Fruit fly (Drosophila melanogaster) whole organism, wandering third instar larva: ENCODE results near the gene Gr64b.

Experiments used
- Abd-B ChIP-seq: fragments of >200 bp; optimal IDR thresholded peaks from 2 replicates; lab custom pipeline; 2017; ENCODE audit warnings: missing biosample characterization, missing genetic modification characterization
- CG32264 ChIP-seq: fragments of 200-800 bp; sonication (Bioruptor generic); optimal IDR thresholded peaks from 2 replicates; lab custom pipeline; 2016; ENCODE audit warnings: missing biosample characterization, missing genetic modification characterization
- CG9705 ChIP-seq: fragments of 200-800 bp; sonication (Bioruptor generic); optimal IDR thresholded peaks from 2 replicates; lab custom pipeline; 2018; ENCODE audit warnings: missing biosample characterization, mild to moderate bottlenecking, missing genetic modification characterization
- CrebA ChIP-seq: fragments of 200-800 bp; sonication (Bioruptor generic); optimal IDR thresholded peaks from 2 replicates; lab custom pipeline; 2016; ENCODE audit warnings: missing biosample characterization, mild to moderate bottlenecking, missing genetic modification characterization, borderline replicate concordance
- Dfd ChIP-seq: fragments of >200 bp; optimal IDR thresholded peaks from 2 replicates; lab custom pipeline; 2017; ENCODE audit warnings: missing biosample characterization, missing genetic modification characterization
- Dif ChIP-seq: fragments of 200-275, 200-300 bp; sonication (Bioruptor generic); optimal IDR thresholded peaks from 2 replicates; lab custom pipeline; 2018; ENCODE audit warnings: missing biosample characterization, missing genetic modification characterization; ENCODE audit not compliant: partially characterized antibody
- GATAd ChIP-seq: sonication (Bioruptor generic); optimal IDR thresholded peaks from 2 replicates; lab custom pipeline; 2016; ENCODE audit warnings: missing biosample characterization, missing genetic modification characterization
- HLH106 ChIP-seq: fragments of 200-800 bp; optimal IDR thresholded peaks from 3 replicates; lab custom pipeline; 2019; ENCODE audit warnings: missing biosample characterization, mild to moderate bottlenecking, missing genetic modification characterization, moderate library complexity
- Hnf4 ChIP-seq: fragments of 200-800 bp; sonication (Bioruptor generic); optimal IDR thresholded peaks from 2 replicates; lab custom pipeline; 2016; ENCODE audit warnings: missing biosample characterization, mild to moderate bottlenecking, missing genetic modification characterization
- Hr78 ChIP-seq: fragments of >200 bp; optimal IDR thresholded peaks from 2 replicates; lab custom pipeline; 2017; ENCODE audit warnings: missing biosample characterization, missing genetic modification characterization
- Hr83 ChIP-seq: fragments of 200-300 bp; sonication (Bioruptor generic); optimal IDR thresholded peaks from 2 replicates; lab custom pipeline; 2016; ENCODE audit warnings: missing biosample characterization, mild to moderate bottlenecking, missing genetic modification characterization, moderate library complexity; ENCODE audit not compliant: poor library complexity, severe bottlenecking
- Jra ChIP-seq: sonication (Bioruptor generic); optimal IDR thresholded peaks from 2 replicates; lab custom pipeline; 2016; ENCODE audit warnings: missing biosample characterization, missing genetic modification characterization
- Mio ChIP-seq: sonication (Bioruptor generic); optimal IDR thresholded peaks from 2 replicates; lab custom pipeline; 2016; ENCODE audit warnings: missing biosample characterization, missing genetic modification characterization
- N ChIP-seq: fragments of >200 bp; optimal IDR thresholded peaks from 2 replicates; lab custom pipeline; 2018; ENCODE audit warnings: missing biosample characterization, missing external identifiers, missing genetic modification characterization
- OdsH ChIP-seq: fragments of 200-800 bp; sonication (Bioruptor generic); optimal IDR thresholded peaks from 2 replicates; lab custom pipeline; 2016; ENCODE audit warnings: missing biosample characterization, mild to moderate bottlenecking, missing genetic modification characterization
- Rel ChIP-seq, 2 experiments: fragments of 200-800 bp; sonication (Bioruptor generic) in 1 of 2; optimal IDR thresholded peaks; 2 replicates in 1 of 2; 3 replicates in 1 of 2; lab custom pipeline; 2016 to 2019; ENCODE audit warnings: mild to moderate bottlenecking in 2 of 2, missing biosample characterization in 2 of 2, missing genetic modification characterization in 2 of 2, moderate library complexity in 1 of 2
- Vsx2 ChIP-seq: fragments of 200-300, 225-300 bp; sonication (Bioruptor generic); optimal IDR thresholded peaks from 2 replicates; lab custom pipeline; 2018; ENCODE audit warnings: missing biosample characterization, missing genetic modification characterization; ENCODE audit not compliant: partially characterized antibody
- br ChIP-seq: fragments of 200-800 bp; sonication (Bioruptor generic); optimal IDR thresholded peaks from 2 replicates; lab custom pipeline; 2016; ENCODE audit warnings: missing biosample characterization, missing genetic modification characterization
- brk ChIP-seq: fragments of 200-800 bp; sonication (Bioruptor generic); optimal IDR thresholded peaks from 2 replicates; lab custom pipeline; 2016; ENCODE audit warnings: missing biosample characterization, mild to moderate bottlenecking, missing genetic modification characterization
- dl ChIP-seq, 2 experiments: fragments of 175-275, 200-275 bp in 1 of 2; fragments of 200-275 bp in 1 of 2; sonication (Bioruptor generic); optimal IDR thresholded peaks; lab custom pipeline; 2018; ENCODE audit warnings: mild to moderate bottlenecking in 2 of 2, missing biosample characterization in 2 of 2, missing genetic modification characterization in 2 of 2, moderate library complexity in 2 of 2; ENCODE audit not compliant: partially characterized antibody in 2 of 2, insufficient read depth in 1 of 2
- dmrt93B ChIP-seq: fragments of 200-800 bp; sonication (Bioruptor generic); optimal IDR thresholded peaks from 2 replicates; lab custom pipeline; 2018; ENCODE audit warnings: missing biosample characterization, mild to moderate bottlenecking, missing genetic modification characterization
- dsf ChIP-seq: sonication (Bioruptor generic); optimal IDR thresholded peaks from 2 replicates; lab custom pipeline; 2016; ENCODE audit warnings: missing biosample characterization, missing genetic modification characterization, borderline replicate concordance
- ey ChIP-seq: fragments of 200-800 bp; sonication (Bioruptor generic); optimal IDR thresholded peaks from 2 replicates; lab custom pipeline; 2016; ENCODE audit warnings: missing biosample characterization, missing genetic modification characterization
- foxo ChIP-seq, 2 experiments: fragments of 200-800 bp; sonication (Bioruptor generic); optimal IDR thresholded peaks; 2 replicates in 1 of 2; 3 replicates in 1 of 2; lab custom pipeline; 2016 to 2017; ENCODE audit warnings: missing biosample characterization in 2 of 2, missing genetic modification characterization in 2 of 2
- fru ChIP-seq: fragments of 200-800 bp; sonication (Bioruptor generic); optimal IDR thresholded peaks from 3 replicates; lab custom pipeline; 2016; ENCODE audit warnings: missing biosample characterization, mild to moderate bottlenecking, missing genetic modification characterization
- h ChIP-seq: fragments of 200-800 bp; sonication (Bioruptor generic); optimal IDR thresholded peaks from 3 replicates; lab custom pipeline; 2016; ENCODE audit warnings: missing biosample characterization, mild to moderate bottlenecking, missing genetic modification characterization
- jim ChIP-seq: fragments of 175-275, 200-325 bp; sonication (Bioruptor generic); optimal IDR thresholded peaks from 2 replicates; lab custom pipeline; 2016; ENCODE audit warnings: missing biosample characterization, mild to moderate bottlenecking, missing genetic modification characterization
- lola ChIP-seq: fragments of >200 bp; optimal IDR thresholded peaks from 2 replicates; lab custom pipeline; 2017; ENCODE audit warnings: missing biosample characterization, missing genetic modification characterization
- pan ChIP-seq: fragments of >200 bp; optimal IDR thresholded peaks from 2 replicates; lab custom pipeline; 2017
- psq ChIP-seq: fragments of 200-800 bp; sonication (Bioruptor generic); optimal IDR thresholded peaks from 3 replicates; lab custom pipeline; 2017; ENCODE audit warnings: missing biosample characterization, mild to moderate bottlenecking, missing genetic modification characterization, moderate library complexity
- rgr ChIP-seq: fragments of 200-800 bp; sonication (Bioruptor generic); optimal IDR thresholded peaks from 3 replicates; lab custom pipeline; 2016; ENCODE audit warnings: missing biosample characterization, mild to moderate bottlenecking, missing genetic modification characterization
- sage ChIP-seq: fragments of 200-800 bp; sonication (Bioruptor generic); optimal IDR thresholded peaks from 2 replicates; lab custom pipeline; 2016; ENCODE audit warnings: missing biosample characterization, mild to moderate bottlenecking, missing genetic modification characterization
- sv ChIP-seq: fragments of 200-800 bp; sonication (Bioruptor generic); optimal IDR thresholded peaks from 3 replicates; lab custom pipeline; 2016; ENCODE audit warnings: missing biosample characterization, missing genetic modification characterization
- tai ChIP-seq: sonication (Bioruptor generic); optimal IDR thresholded peaks from 2 replicates; lab custom pipeline; 2016; ENCODE audit warnings: missing biosample characterization, missing genetic modification characterization
- usp ChIP-seq: fragments of >200 bp; optimal IDR thresholded peaks from 2 replicates; lab custom pipeline; 2017; ENCODE audit warnings: missing biosample characterization, missing genetic modification characterization
- woc ChIP-seq: sonication (Bioruptor generic); optimal IDR thresholded peaks from 2 replicates; lab custom pipeline; 2016; ENCODE audit warnings: missing biosample characterization, mild to moderate bottlenecking, missing genetic modification characterization

Gene Gr64b

dm6 chr3L:4014349-4014748 lies 14.1 kb upstream of the Gr64b start:
- TF ChIP-seq GATAd (GFP tag; lab: Kevin White, UChicago) = no peak
- no peak for TF ChIP-seq sage (GFP tag; lab: Kevin White, UChicago)
- no peak for TF ChIP-seq lola (GFP tag; lab: Kevin White, UChicago)
- TF ChIP-seq Rel (GFP tag; optimal IDR thresholded peaks at IDR 0.05; lab: Kevin White, UChicago) = no peak
- no peak for TF ChIP-seq Rel (tag; optimal IDR thresholded peaks at IDR 0.05; lab: Kevin White, UChicago)
- TF ChIP-seq Jra = no peak
- TF ChIP-seq sv = no peak
- TF ChIP-seq Dfd = no peak
- TF ChIP-seq Mio = no peak
- no peak for TF ChIP-seq foxo (GFP tag; optimal IDR thresholded peaks at IDR 0.05; lab: Kevin White, UChicago)
- no peak for TF ChIP-seq CrebA (GFP tag; lab: Kevin White, UChicago)
- no peak for TF ChIP-seq tai

- no peak for TF ChIP-seq Hr83
- TF ChIP-seq GATAd (GFP tag; lab: Kevin White, UChicago) = no peak
- no peak for TF ChIP-seq Hr78 (GFP tag; lab: Kevin White, UChicago)
Measured at dm6 chr3L:4016754-4017153, 11.7 kb upstream of the Gr64b start.

dm6 chr3L:4018228-4018928 lies 10.0 kb upstream of the Gr64b start, which contains the start of gene FoxL1:
TSS of gene FoxL1 (plus strand) at chr3L:4018878.
- TF ChIP-seq Vsx2 (GFP tag; lab: Kevin White, UChicago) = no peak
- TF ChIP-seq usp = no peak
- no peak for TF ChIP-seq brk (GFP tag; lab: Kevin White, UChicago)
- no peak for TF ChIP-seq fru
- no peak for TF ChIP-seq lola (GFP tag; lab: Kevin White, UChicago)
- TF ChIP-seq h = no peak
- no peak for TF ChIP-seq OdsH (GFP tag; lab: Kevin White, UChicago)
- TF ChIP-seq jim (GFP tag; lab: Kevin White, UChicago) = no peak
- TF ChIP-seq pan (lab: Kevin White, UChicago) = no peak
- no peak for TF ChIP-seq rgr (GFP tag; lab: Kevin White, UChicago)
- no peak for TF ChIP-seq br (GFP tag; lab: Kevin White, UChicago)
- no peak for TF ChIP-seq psq
- no peak for TF ChIP-seq Hr83
- TF ChIP-seq, all 38 proteins: peak for 0

dm6 chr3L:4021260-4021831 lies 7.1 kb upstream of the Gr64b start, which contains the start of gene Mul1:
TSS of gene Mul1 (plus strand) at chr3L:4021457.
- TF ChIP-seq br (GFP tag; lab: Kevin White, UChicago) (no peak), fru (no peak), psq (no peak), brk (GFP tag; lab: Kevin White, UChicago) (no peak), N (GFP tag; lab: Kevin White, UChicago) (no peak), Rel (GFP tag; optimal IDR thresholded peaks at IDR 0.05; lab: Kevin White, UChicago) (no peak), Rel (tag; optimal IDR thresholded peaks at IDR 0.05; lab: Kevin White, UChicago) (no peak), pan (lab: Kevin White, UChicago) (no peak), Vsx2 (GFP tag; lab: Kevin White, UChicago) (no peak), HLH106 (tag; lab: Kevin White, UChicago) (no peak), woc (GFP tag; lab: Kevin White, UChicago) (no peak), jim (GFP tag; lab: Kevin White, UChicago) (no peak), dsf (GFP tag; lab: Kevin White, UChicago) (no peak), Dif (no peak), rgr (GFP tag; lab: Kevin White, UChicago) (no peak), Abd-B (no peak)

dm6 chr3L:4024464-4024863 lies 3.9 kb upstream of the Gr64b start:
- TF ChIP-seq usp (no peak), Hnf4 (GFP tag; lab: Kevin White, UChicago) (no peak), CrebA (GFP tag; lab: Kevin White, UChicago) (no peak), Rel (GFP tag; optimal IDR thresholded peaks at IDR 0.05; lab: Kevin White, UChicago) (no peak), Rel (tag; optimal IDR thresholded peaks at IDR 0.05; lab: Kevin White, UChicago) (no peak), Dif (no peak), tai (no peak), dl (GFP tag; optimal IDR thresholded peaks at IDR 0.05; lab: Kevin White, UChicago; ENCODE audit: insufficient read depth in 1 of 2, partially characterized antibody in 2 of 2) (no peak), rgr (GFP tag; lab: Kevin White, UChicago) (no peak), CG9705 (no peak), Hr83 (no peak), CG32264 (no peak), GATAd (GFP tag; lab: Kevin White, UChicago) (no peak), dmrt93B (no peak), Jra (no peak), woc (GFP tag; lab: Kevin White, UChicago) (no peak), pan (lab: Kevin White, UChicago) (no peak), ey (GFP tag; lab: Kevin White, UChicago) (no peak)
